Worm (Caenorhabditis elegans) whole organism, L1 larva: ENCODE results near the gene catp-8.
A peak's percentile ranks its signal among the peaks of the same experiment; 100 is the strongest.

Experiments used
- C04F5.9 ChIP-seq: sonication (generic microtip); optimal IDR thresholded peaks from 2 replicates; lab custom pipeline; 2016; ENCODE audit warnings: missing genetic modification characterization, missing compliant biosample characterization
- C16A3.4 ChIP-seq: fragments of 150-350 bp; optimal IDR thresholded peaks from 2 replicates; lab custom pipeline; 2014; ENCODE audit warnings: missing biosample characterization, missing genetic modification characterization
- C34B4.2 ChIP-seq: sonication (generic microtip); optimal IDR thresholded peaks from 2 replicates; lab custom pipeline; 2017; ENCODE audit warnings: mild to moderate bottlenecking, missing genetic modification characterization, missing compliant biosample characterization
- aha-1 ChIP-seq: fragments of 150-350 bp; optimal IDR thresholded peaks from 2 replicates; lab custom pipeline; 2014; ENCODE audit warnings: missing biosample characterization, missing genetic modification characterization
- alr-1 ChIP-seq: fragments of 200-800 bp; sonication (Bioruptor generic); optimal IDR thresholded peaks from 2 replicates; lab custom pipeline; 2018; ENCODE audit warnings: borderline replicate concordance, mild to moderate bottlenecking, missing genetic modification characterization, missing compliant biosample characterization
- aly-2 ChIP-seq: fragments of 150-350 bp; optimal IDR thresholded peaks from 2 replicates; lab custom pipeline; 2014; ENCODE audit warnings: missing biosample characterization, missing genetic modification characterization
- blmp-1 ChIP-seq: fragments of 150-350 bp; optimal IDR thresholded peaks from 2 replicates; lab custom pipeline; 2014; ENCODE audit warnings: missing biosample characterization, missing genetic modification characterization
- ceh-82 ChIP-seq, 3 experiments: fragments of 150-350 bp in 1 of 3; sonication (generic microtip) in 2 of 3; optimal IDR thresholded peaks; 2 replicates each; lab custom pipeline; 2014 to 2017; ENCODE audit warnings: missing biosample characterization in 3 of 3, missing genetic modification characterization in 3 of 3
- ceh-88 ChIP-seq: fragments of 200-800 bp; sonication (Bioruptor generic); IDR thresholded peaks from 2 replicates; pipeline ENCODE4 v1.3.6; 2022; ENCODE audit warnings: missing genetic modification characterization, missing compliant biosample characterization
- ceh-90 ChIP-seq: sonication (generic microtip); optimal IDR thresholded peaks from 2 replicates; lab custom pipeline; 2016; ENCODE audit warnings: missing genetic modification characterization, missing compliant biosample characterization
- dpl-1 ChIP-seq, 3 experiments: fragments of 150-350 bp in 2 of 3; sonication (generic microtip) in 1 of 3; optimal IDR thresholded peaks; 2 replicates each; lab custom pipeline; 2014 to 2017; ENCODE audit warnings: missing biosample characterization in 3 of 3, missing genetic modification characterization in 3 of 3, missing genetic modification reagents in 3 of 3
- dsc-1 ChIP-seq: sonication (generic microtip); optimal IDR thresholded peaks from 2 replicates; lab custom pipeline; 2016; ENCODE audit warnings: mild to moderate bottlenecking, missing genetic modification characterization, missing compliant biosample characterization
- efl-1 ChIP-seq, 4 experiments: fragments of 150-350 bp; optimal IDR thresholded peaks in 3 of 4; peaks in 1 of 4; 1 replicate in 1 of 4; 2 replicates in 3 of 4; lab custom pipeline; 2014; ENCODE audit warnings: missing biosample characterization in 2 of 4, missing genetic modification characterization in 2 of 4, missing genetic modification reagents in 2 of 4
- egl-13 ChIP-seq: sonication (generic microtip); optimal IDR thresholded peaks from 2 replicates; lab custom pipeline; 2016; ENCODE audit warnings: missing genotype, missing genetic modification reagents, missing genetic modification characterization, missing compliant biosample characterization
- egl-27 ChIP-seq, 2 experiments: fragments of 150-350 bp in 1 of 2; sonication (generic microtip); optimal IDR thresholded peaks; 3 replicates each; lab custom pipeline; 2017 to 2018; ENCODE audit warnings: missing biosample characterization in 2 of 2, missing genetic modification characterization in 2 of 2, missing genetic modification reagents in 2 of 2
- elt-2 ChIP-seq: sonication (generic microtip); optimal IDR thresholded peaks from 2 replicates; lab custom pipeline; 2016; ENCODE audit warnings: missing genetic modification characterization, mild to moderate bottlenecking, inconsistent platforms, missing compliant biosample characterization, missing genetic modification reagents
- elt-3 ChIP-seq, 6 experiments: fragments of 150-350 bp in 1 of 6; sonication (generic microtip); optimal IDR thresholded peaks; 2 replicates each; lab custom pipeline; 2017 to 2018; ENCODE audit warnings: missing biosample characterization in 6 of 6, missing genetic modification characterization in 6 of 6, inconsistent platforms in 1 of 6
- ets-5 ChIP-seq: fragments of 200-800 bp; sonication (Bioruptor generic); IDR thresholded peaks from 2 replicates; pipeline ENCODE4 v1.3.6; 2022; ENCODE audit warnings: missing genetic modification characterization, missing compliant biosample characterization
- fkh-10 ChIP-seq: sonication (generic microtip); optimal IDR thresholded peaks from 2 replicates; lab custom pipeline; 2017; ENCODE audit warnings: missing biosample characterization, missing genetic modification reagents, missing genetic modification characterization
- fkh-4 ChIP-seq: sonication (generic microtip); optimal IDR thresholded peaks from 2 replicates; lab custom pipeline; 2016; ENCODE audit warnings: missing compliant biosample characterization, missing genetic modification characterization, borderline replicate concordance
- grh-1 ChIP-seq: fragments of 200-800 bp; sonication (Bioruptor generic); IDR thresholded peaks from 2 replicates; pipeline ENCODE4 v1.3.6; 2022; ENCODE audit warnings: missing genetic modification reagents, missing genetic modification characterization, missing compliant biosample characterization
- jun-1 ChIP-seq: fragments of 150-350 bp; optimal IDR thresholded peaks from 2 replicates; lab custom pipeline; 2014; ENCODE audit warnings: missing biosample characterization, missing genetic modification reagents, missing genetic modification characterization
- lin-35 ChIP-seq, 2 experiments: fragments of 150-350 bp; optimal IDR thresholded peaks; 2 replicates each; lab custom pipeline; 2014; ENCODE audit warnings: missing biosample characterization in 2 of 2, missing genetic modification characterization in 2 of 2, missing genetic modification reagents in 2 of 2
- lir-3 ChIP-seq: sonication (generic microtip); optimal IDR thresholded peaks from 2 replicates; lab custom pipeline; 2016; ENCODE audit warnings: mild to moderate bottlenecking, missing genetic modification characterization, moderate library complexity, missing compliant biosample characterization; ENCODE audit not compliant: poor library complexity
- lsy-2 ChIP-seq, 2 experiments: fragments of 150-350 bp; optimal IDR thresholded peaks; 2 replicates each; lab custom pipeline; 2014; ENCODE audit warnings: missing biosample characterization in 2 of 2, missing genetic modification characterization in 2 of 2
- mab-9 ChIP-seq: fragments of 200-800 bp; sonication (Bioruptor generic); IDR thresholded peaks from 2 replicates; pipeline ENCODE4 v1.3.6; 2022; ENCODE audit warnings: missing genetic modification reagents, missing genetic modification characterization, missing compliant biosample characterization
- mep-1 ChIP-seq: fragments of 150-350 bp; optimal IDR thresholded peaks from 2 replicates; lab custom pipeline; 2014; ENCODE audit warnings: missing biosample characterization, missing genetic modification characterization
- nhr-11 ChIP-seq: fragments of 150-350 bp; optimal IDR thresholded peaks from 2 replicates; lab custom pipeline; 2014; ENCODE audit warnings: missing biosample characterization, missing genetic modification characterization
- nhr-20 ChIP-seq: sonication (generic microtip); optimal IDR thresholded peaks from 2 replicates; lab custom pipeline; 2016; ENCODE audit warnings: mild to moderate bottlenecking, missing genetic modification characterization, missing compliant biosample characterization
- nhr-237 ChIP-seq: fragments of 150-350 bp; optimal IDR thresholded peaks from 2 replicates; lab custom pipeline; 2014; ENCODE audit warnings: missing biosample characterization, missing genetic modification characterization
- nhr-47 ChIP-seq: sonication (generic microtip); optimal IDR thresholded peaks from 2 replicates; lab custom pipeline; 2016; ENCODE audit warnings: mild to moderate bottlenecking, missing genetic modification characterization, moderate library complexity, missing compliant biosample characterization
- nhr-71 ChIP-seq: sonication (generic microtip); optimal IDR thresholded peaks from 2 replicates; lab custom pipeline; 2016; ENCODE audit warnings: mild to moderate bottlenecking, missing genetic modification characterization, moderate library complexity, missing compliant biosample characterization
- nhr-84 ChIP-seq: sonication (generic microtip); optimal IDR thresholded peaks from 2 replicates; lab custom pipeline; 2017; ENCODE audit warnings: missing biosample characterization, missing genetic modification characterization
- nhr-85 ChIP-seq: sonication (generic microtip); peaks from one replicate; lab custom pipeline; 2016; ENCODE audit warnings: missing genetic modification characterization, inconsistent platforms, missing compliant biosample characterization
- nhr-90 ChIP-seq: sonication (generic microtip); optimal IDR thresholded peaks from 2 replicates; lab custom pipeline; 2016; ENCODE audit warnings: mild to moderate bottlenecking, missing genetic modification characterization, missing compliant biosample characterization; ENCODE audit not compliant: poor library complexity
- pag-3 ChIP-seq: sonication (generic microtip); optimal IDR thresholded peaks from 2 replicates; lab custom pipeline; 2017; ENCODE audit warnings: missing genetic modification characterization, mild to moderate bottlenecking, missing compliant biosample characterization, antibody characterized with exemption, borderline replicate concordance; ENCODE audit not compliant: insufficient read depth
- rnt-1 ChIP-seq: sonication (generic microtip); optimal IDR thresholded peaks from 2 replicates; lab custom pipeline; 2016; ENCODE audit warnings: mild to moderate bottlenecking, missing genetic modification characterization, moderate library complexity, missing compliant biosample characterization
- snpc-4 ChIP-seq: fragments of 150-350 bp; optimal IDR thresholded peaks from 2 replicates; lab custom pipeline; 2014; ENCODE audit warnings: missing biosample characterization, missing genetic modification characterization
- sox-4 ChIP-seq: sonication (generic microtip); optimal IDR thresholded peaks from 2 replicates; lab custom pipeline; 2016; ENCODE audit warnings: missing genetic modification characterization, missing compliant biosample characterization
- tbx-2 ChIP-seq: sonication (generic microtip); optimal IDR thresholded peaks from 2 replicates; lab custom pipeline; 2016; ENCODE audit warnings: missing genetic modification characterization, missing compliant biosample characterization
- unc-130 ChIP-seq: fragments of 150-350 bp; optimal IDR thresholded peaks from 2 replicates; lab custom pipeline; 2017; ENCODE audit warnings: missing biosample characterization, missing genetic modification characterization, inconsistent platforms
- unc-30 ChIP-seq: sonication (generic microtip); optimal IDR thresholded peaks from 2 replicates; lab custom pipeline; 2017; ENCODE audit warnings: missing biosample characterization, missing genetic modification characterization
- unc-62 ChIP-seq: fragments of 150-350 bp; optimal IDR thresholded peaks from 2 replicates; lab custom pipeline; 2014; ENCODE audit warnings: missing biosample characterization, missing genetic modification reagents, missing genetic modification characterization
- unc-86 ChIP-seq: sonication (generic microtip); optimal IDR thresholded peaks from 2 replicates; lab custom pipeline; 2016; ENCODE audit warnings: missing genetic modification characterization, missing compliant biosample characterization
- zip-4 ChIP-seq: fragments of 200-800 bp; sonication (Bioruptor generic); optimal IDR thresholded peaks from 2 replicates; lab custom pipeline; 2018; ENCODE audit warnings: mild to moderate bottlenecking, missing genetic modification characterization, moderate library complexity, missing compliant biosample characterization
- ztf-4 ChIP-seq: fragments of 150-350 bp; optimal IDR thresholded peaks from 2 replicates; lab custom pipeline; 2014; ENCODE audit warnings: missing biosample characterization, missing genetic modification characterization

catp-8 gene

ce11 chrIV:11480027-11480896 lies 1.2 kb upstream of the catp-8 start, which contains the start of the genes mbf-1 and nse-4 (continued):
- TF ChIP-seq ceh-90 (peak; percentile 14), mep-1 (peak; percentile 91), elt-2 (tag; lab: Kevin White, UChicago) (peak; percentile 1), efl-1 (optimal IDR thresholded peaks at IDR 0.05; lab: Kevin White, UChicago) (peak; percentile 39 to 78), efl-1 (GFP tag; optimal IDR thresholded peaks at IDR 0.05 in 1 of 2; lab: Kevin White, UChicago) (peak; percentile 85 to 97), zip-4 (peak; percentile 34), jun-1 (tag; lab: Kevin White, UChicago) (peak; percentile 20), C04F5.9 (peak; percentile 47), unc-62 (no peak), lsy-2 (tag; optimal IDR thresholded peaks at IDR 0.05; lab: Kevin White, UChicago) (peak; percentile 72 to 79), unc-130 (tag; lab: Kevin White, UChicago) (peak; percentile 45), ceh-82 (tag; optimal IDR thresholded peaks at IDR 0.05; lab: Kevin White, UChicago) (peak; percentile 54 to 60 (median 59)), nhr-71 (tag; lab: Kevin White, UChicago) (peak; percentile 81), C16A3.4 (tag; lab: Kevin White, UChicago) (peak; percentile 61), aha-1 (no peak), dpl-1 (GFP tag; optimal IDR thresholded peaks at IDR 0.05; lab: Kevin White, UChicago) (peak; percentile 70 to 85 (median 82))

ce11 chrIV:11475080-11475479 lies 4.0 kb downstream of the catp-8 start:
- TF ChIP-seq ceh-88 (no peak), nhr-85 (tag; lab: Kevin White, UChicago) (no peak), egl-13 (tag; lab: Kevin White, UChicago) (no peak), snpc-4 (no peak), C34B4.2 (no peak), pag-3 (tag; lab: Kevin White, UChicago) (no peak), dsc-1 (no peak), lsy-2 (tag; optimal IDR thresholded peaks at IDR 0.05; lab: Kevin White, UChicago) (no peak), fkh-10 (GFP tag; lab: Kevin White, UChicago) (no peak), nhr-47 (no peak), nhr-237 (tag; lab: Kevin White, UChicago) (no peak)

DNA sequence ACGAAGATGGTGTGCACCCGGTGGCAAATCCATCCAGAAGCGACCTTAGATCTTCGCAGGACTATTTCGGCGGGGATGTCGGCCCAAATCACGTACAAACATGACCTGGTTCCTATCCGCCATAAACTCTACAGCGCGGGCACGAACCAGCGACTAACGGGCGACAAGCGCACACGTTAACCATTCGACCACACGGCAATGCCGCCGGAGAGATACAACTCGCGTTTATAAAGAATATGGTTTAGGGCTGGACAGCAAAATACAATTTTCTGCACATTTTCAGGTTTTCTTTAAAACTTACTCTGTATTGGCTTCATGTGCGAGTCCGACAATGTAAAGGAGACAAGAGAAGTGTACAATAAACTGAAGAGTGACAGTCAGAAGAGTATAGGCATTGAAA lies 5.0 kb downstream of the catp-8 start:
- TF ChIP-seq aly-2 (tag; lab: Kevin White, UChicago) (peak; percentile 87), nhr-47 (peak; percentile 78), unc-30 (tag; lab: Kevin White, UChicago) (no peak), nhr-20 (tag; lab: Kevin White, UChicago) (peak; percentile 66), elt-3 (tag; optimal IDR thresholded peaks at IDR 0.05; lab: Kevin White, UChicago) (peak in 1 of 6 experiments; percentile 40), snpc-4 (peak; percentile 16), egl-27 (tag; optimal IDR thresholded peaks at IDR 0.05; lab: Kevin White, UChicago) (no peak), ceh-90 (no peak), lin-35 (GFP tag; optimal IDR thresholded peaks at IDR 0.05; lab: Kevin White, UChicago) (peak; percentile 41 to 78), unc-130 (tag; lab: Kevin White, UChicago) (peak; percentile 50), nhr-11 (tag; lab: Kevin White, UChicago) (no peak), grh-1 (GFP tag; lab: Robert Waterston, UW) (no peak), ztf-4 (tag; lab: Kevin White, UChicago) (no peak), elt-2 (tag; lab: Kevin White, UChicago) (peak; percentile 38), alr-1 (tag; lab: Kevin White, UChicago) (no peak), blmp-1 (tag; lab: Kevin White, UChicago) (peak; percentile 21), lir-3 (peak; percentile 74), tbx-2 (tag; lab: Kevin White, UChicago) (peak; percentile 46), sox-4 (no peak), egl-13 (tag; lab: Kevin White, UChicago) (no peak), fkh-4 (tag; lab: Kevin White, UChicago) (no peak), fkh-10 (GFP tag; lab: Kevin White, UChicago) (no peak), nhr-90 (tag; lab: Kevin White, UChicago) (peak; percentile 74), unc-86 (tag; lab: Kevin White, UChicago) (peak; percentile 43), mab-9 (GFP tag; lab: Robert Waterston, UW) (no peak), mep-1 (peak; percentile 80), jun-1 (tag; lab: Kevin White, UChicago) (peak; percentile 34), rnt-1 (peak; percentile 84), nhr-84 (tag; lab: Kevin White, UChicago) (no peak), ets-5 (no peak)
